Fruit fly (Drosophila melanogaster) whole organism: ENCODE measurements around the gene RabGGTb.

Source experiments
- CG8478 ChIP-seq: fragments of >200 bp; optimal IDR thresholded peaks from 2 replicates; lab custom pipeline; 2018; ENCODE audit warnings: inconsistent platforms
- Dll ChIP-seq: fragments of >200 bp; optimal IDR thresholded peaks from 2 replicates; lab custom pipeline; 2017
- EcR ChIP-seq, 2 experiments: fragments of >200 bp; optimal IDR thresholded peaks; 2 replicates each; lab custom pipeline; 2017; ENCODE audit warnings: missing biosample characterization in 2 of 2, missing genetic modification characterization in 2 of 2, missing genetic modification reagents in 2 of 2
- psq ChIP-seq: fragments of >200 bp; optimal IDR thresholded peaks from 2 replicates; lab custom pipeline; 2017
- usp ChIP-seq: fragments of >200 bp; optimal IDR thresholded peaks from 2 replicates; lab custom pipeline; 2017; ENCODE audit warnings: missing biosample characterization, missing genetic modification characterization, mixed read lengths

dm6 chr2L:2908440-2909154, 29.7 kb downstream of the RabGGTb start:
- TF ChIP-seq CG8478 (lab: Kevin White, UChicago) (peak; percentile 8), psq (lab: Kevin White, UChicago) (no peak), Dll (lab: Kevin White, UChicago) (no peak), usp (GFP tag; lab: Kevin White, UChicago) (no peak), EcR (GFP tag; optimal IDR thresholded peaks at IDR 0.05; lab: Kevin White, UChicago) (peak; percentile 87 to 89)
